Worm (Caenorhabditis elegans): Measurements from ENCODE around the gene C03G6.17.
"Not testable (repeated sequence)": the region's sequence is repeated elsewhere in the genome, so short reads cannot be mapped to it uniquely, and the experiment has no call there.

- not testable (repeated sequence) for TF ChIP-seq lim-6, elt-2 (tag; optimal IDR thresholded peaks at IDR 0.05)
Observed at ce11 chrV:7337218-7337617, 43.7 kb downstream of the C03G6.17 start, which contains the start of gene F10G2.7.

Data from whole organism, late embryonic.